Worm (Caenorhabditis elegans): ENCODE measurements around the gene R11D1.7.

R11D1.7 gene

ce11 chrV:12733465-12734248, 13.8 kb downstream of the R11D1.7 start, which contains the start of the genes dhs-21 and xbx-9:
Gene dhs-21, minus strand, starts transcription at chrV:12733645.
Gene xbx-9, plus strand, starts transcription at chrV:12734198.
- TF ChIP-seq elt-2 (tag; optimal IDR thresholded peaks at IDR 0.05) (peak; percentile 62), dmd-4 (tag; optimal IDR thresholded peaks at IDR 0.05; ENCODE audit: borderline replicate concordance) (no peak)

DNA sequence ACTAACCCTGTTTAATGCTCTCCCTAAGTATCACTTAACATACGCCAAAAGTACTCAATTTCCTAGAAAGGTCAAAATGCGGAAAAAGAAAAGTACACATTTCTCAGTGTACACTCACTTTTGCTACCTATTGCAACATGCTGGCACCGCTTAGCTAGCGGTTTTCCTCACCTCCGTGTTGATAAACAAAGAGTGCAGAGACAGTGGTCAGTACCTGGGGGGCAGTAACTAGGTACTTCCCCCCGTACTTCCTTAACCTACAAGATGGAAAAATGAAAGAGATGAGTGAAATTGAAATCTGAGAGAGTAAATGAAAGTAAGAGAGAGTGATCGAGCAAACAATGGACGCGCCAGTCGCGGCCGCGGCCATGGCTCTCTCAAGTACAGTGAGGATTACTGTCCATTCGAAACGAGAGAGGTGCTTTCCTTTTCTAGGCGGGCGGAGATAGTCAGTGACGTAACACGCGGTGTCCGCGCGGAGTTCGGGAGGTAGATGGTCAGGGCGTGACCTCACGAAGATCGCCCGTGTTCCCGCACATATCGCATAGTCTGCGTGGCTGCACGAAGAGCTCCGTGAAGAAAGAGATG, 16.4 kb downstream of the R11D1.7 start, which contains the start of gene cky-1:
Gene cky-1 (plus strand): TSS at position 538 of the 588 bp plus-strand sequence.
- TF ChIP-seq tbx-2 (tag; optimal IDR thresholded peaks at IDR 0.05) (peak; percentile 35), gmeb-2 (tag; optimal IDR thresholded peaks at IDR 0.05) (no peak)

- TF ChIP-seq unc-55 (GFP tag; optimal IDR thresholded peaks at IDR 0.05) (no peak), sox-4 (tag; optimal IDR thresholded peaks at IDR 0.05) (no peak), K09A11.1 (tag; optimal IDR thresholded peaks at IDR 0.05; ENCODE audit: insufficient read depth) (no peak), ceh-19 (GFP tag; optimal IDR thresholded peaks at IDR 0.05) (no peak), fkh-6 (tag; optimal IDR thresholded peaks at IDR 0.05) (no peak), elt-2 (tag; optimal IDR thresholded peaks at IDR 0.05) (no peak), ahr-1 (tag; optimal IDR thresholded peaks at IDR 0.05) (no peak), C38D4.7 (GFP tag; optimal IDR thresholded peaks at IDR 0.05) (no peak), rnt-1 (tag; optimal IDR thresholded peaks at IDR 0.05) (no peak), ceh-6 (GFP tag; optimal IDR thresholded peaks at IDR 0.05) (no peak), F13H6.1 (tag; optimal IDR thresholded peaks at IDR 0.05) (no peak), ttx-3 (tag; optimal IDR thresholded peaks at IDR 0.05) (no peak)
Measured at ce11 chrV:12741684-12742083, 21.9 kb downstream of the R11D1.7 start, which contains the start of gene hrg-7. Gene hrg-7, plus strand, starts transcription at chrV:12742041.

- TF ChIP-seq ceh-31 (tag; optimal IDR thresholded peaks at IDR 0.05): no peak
- no peak for TF ChIP-seq pag-3 (tag; optimal IDR thresholded peaks at IDR 0.05; ENCODE audit: borderline replicate concordance)
- no peak for TF ChIP-seq hlh-15 (tag; optimal IDR thresholded peaks at IDR 0.05)
- TF ChIP-seq ztf-16 (tag; optimal IDR thresholded peaks at IDR 0.05): no peak
- TF ChIP-seq nhr-11 (tag; optimal IDR thresholded peaks at IDR 0.05): no peak
- no peak for TF ChIP-seq ceh-14 (tag; optimal IDR thresholded peaks at IDR 0.05)
- TF ChIP-seq K09A11.1 (tag; optimal IDR thresholded peaks at IDR 0.05; ENCODE audit: insufficient read depth): no peak
- TF ChIP-seq ref-2 (tag; optimal IDR thresholded peaks at IDR 0.05): no peak
- no peak for TF ChIP-seq odd-2 (tag; optimal IDR thresholded peaks at IDR 0.05)
- no peak for TF ChIP-seq ama-1 (optimal IDR thresholded peaks at IDR 0.05)
- no peak for TF ChIP-seq ceh-34 (tag; optimal IDR thresholded peaks at IDR 0.05)
- TF ChIP-seq rnt-1 (tag; optimal IDR thresholded peaks at IDR 0.05): no peak
- TF ChIP-seq unc-86 (tag; optimal IDR thresholded peaks at IDR 0.05): no peak
- no peak for TF ChIP-seq ceh-45 (GFP tag; IDR thresholded peaks at IDR 0.05)
- no peak for TF ChIP-seq nhr-232 (tag; optimal IDR thresholded peaks at IDR 0.05)
- no peak for TF ChIP-seq ttx-3 (tag; optimal IDR thresholded peaks at IDR 0.05)
- no peak for TF ChIP-seq elt-4 (tag; optimal IDR thresholded peaks at IDR 0.05)
- no peak for TF ChIP-seq ceh-48 (tag; optimal IDR thresholded peaks at IDR 0.05)
Measured at ce11 chrV:12743778-12744502, 24.1 kb downstream of the R11D1.7 start.

- TF ChIP-seq madf-2 (tag; optimal IDR thresholded peaks at IDR 0.05) (no peak), elt-2 (tag; optimal IDR thresholded peaks at IDR 0.05) (peak; percentile 74)
Measured at ce11 chrV:12744979-12745378, 25.2 kb downstream of the R11D1.7 start, which contains the start of gene C15C8.7. Gene C15C8.7, minus strand, starts transcription at chrV:12745050.
